Fruit fly (Drosophila melanogaster): ENCODE data around the gene TkR99D.

The TkR99D gene

DNA sequence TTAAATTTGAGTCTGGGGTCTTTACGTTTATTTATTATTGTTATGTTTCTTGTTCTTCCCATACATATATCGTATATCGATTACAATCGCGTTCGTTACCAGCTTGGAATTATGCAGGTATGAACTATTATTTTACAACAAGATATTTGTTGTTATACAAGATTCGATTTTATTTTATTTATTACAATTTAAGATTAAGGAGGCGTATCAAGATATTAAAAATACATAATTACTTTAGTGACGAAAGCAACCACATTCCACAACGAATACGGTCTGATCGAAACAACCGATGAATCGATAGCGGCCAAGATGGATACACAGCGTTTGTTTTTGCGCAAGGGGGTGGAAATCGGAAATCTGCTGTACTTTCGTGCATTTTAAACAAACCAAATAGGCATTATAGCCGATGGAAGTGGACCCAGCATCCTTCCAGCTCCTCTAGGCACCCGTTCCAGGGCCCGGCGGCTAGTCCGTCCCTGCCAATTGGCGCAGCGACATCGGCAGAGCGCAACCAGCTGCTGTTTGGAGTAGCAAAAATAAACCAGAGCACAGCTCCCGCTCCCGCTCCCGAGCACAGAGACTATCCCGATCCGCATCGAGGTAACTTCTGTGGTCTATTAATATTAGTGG is 28.5 kb upstream of the TkR99D start, which contains the start of the genes CG15525 and CG11504 (continued):
- TF ChIP-seq stc (GFP tag; IDR thresholded peaks at IDR 0.05) (no peak; the same call in 1 of the 2 replicates), gsb (GFP tag; IDR thresholded peaks at IDR 0.05) (no peak), NK7.1 (GFP tag; optimal IDR thresholded peaks at IDR 0.05) (no peak), peb (GFP tag; IDR thresholded peaks at IDR 0.05) (no peak), jing (GFP tag; optimal IDR thresholded peaks at IDR 0.05) (no peak), rib (GFP tag; IDR thresholded peaks at IDR 0.05) (no peak), kah (GFP tag; optimal IDR thresholded peaks at IDR 0.05) (no peak), Sry-δ (GFP tag; optimal IDR thresholded peaks at IDR 0.05) (peak; percentile 74), cad (GFP tag; optimal IDR thresholded peaks at IDR 0.05) (no peak), CTCF (GFP tag; optimal IDR thresholded peaks at IDR 0.05) (no peak), grau (tag; optimal IDR thresholded peaks at IDR 0.05) (peak; percentile 50), Adf1 (GFP tag; IDR thresholded peaks at IDR 0.05) (no peak), TFAM (GFP tag; optimal IDR thresholded peaks at IDR 0.05) (no peak), MTF-1 (GFP tag; optimal IDR thresholded peaks at IDR 0.05; ENCODE audit: borderline replicate concordance) (no peak), CG34224 (GFP tag; IDR thresholded peaks at IDR 0.05; ENCODE audit: partially characterized antibody) (peak; percentile 93), Dad (GFP tag; optimal IDR thresholded peaks at IDR 0.05) (peak; percentile 5), gcm2 (GFP tag; optimal IDR thresholded peaks at IDR 0.05) (no peak), bowl (GFP tag; IDR thresholded peaks at IDR 0.05) (no peak), CG10274 (GFP tag; optimal IDR thresholded peaks at IDR 0.05) (no peak), vvl (GFP tag; IDR thresholded peaks at IDR 0.05) (peak; percentile 62; the same call in 1 of the 2 replicates), PHDP (tag; optimal IDR thresholded peaks at IDR 0.05) (no peak), zen2 (GFP tag; IDR thresholded peaks at IDR 0.05; ENCODE audit: partially characterized antibody) (peak; percentile 28; the same call in 1 of the 3 replicates), CG6765 (GFP tag; optimal IDR thresholded peaks at IDR 0.05) (no peak), CG2875 (GFP tag; optimal IDR thresholded peaks at IDR 0.05) (no peak), Usf (GFP tag; optimal IDR thresholded peaks at IDR 0.05) (no peak), sc (optimal IDR thresholded peaks at IDR 0.05) (no peak), sc (GFP tag; optimal IDR thresholded peaks at IDR 0.05) (no peak), CG17328 (GFP tag; IDR thresholded peaks at IDR 0.05) (peak; percentile 51; the same call in 1 of the 2 replicates), tx (GFP tag; optimal IDR thresholded peaks at IDR 0.05) (peak; percentile 56), CG15269 (tag; optimal IDR thresholded peaks at IDR 0.05) (no peak), hkb (optimal IDR thresholded peaks at IDR 0.05) (no peak), hkb (GFP tag; IDR thresholded peaks at IDR 0.05) (no peak), kay (GFP tag; optimal IDR thresholded peaks at IDR 0.05) (peak; percentile 14), pum (GFP tag; optimal IDR thresholded peaks at IDR 0.05) (peak; percentile 47), ttk (GFP tag; IDR thresholded peaks at IDR 0.05) (peak; percentile 53; the same call in 1 of the 2 replicates), Fer1 (GFP tag; optimal IDR thresholded peaks at IDR 0.05) (no peak), Hr51 (GFP tag; optimal IDR thresholded peaks at IDR 0.05) (peak in 1 of 2 experiments; percentile 23), Bgb (GFP tag; IDR thresholded peaks at IDR 0.05; ENCODE audit: partially characterized antibody) (peak; percentile 91), gcm (GFP tag; optimal IDR thresholded peaks at IDR 0.05) (peak; percentile 26), CG3281 (GFP tag; optimal IDR thresholded peaks at IDR 0.05) (no peak), klu (GFP tag; IDR thresholded peaks at IDR 0.05) (peak; percentile 37; the same call in 1 of the 2 replicates), nom (GFP tag; optimal IDR thresholded peaks at IDR 0.05) (no peak), unc-4 (GFP tag; IDR thresholded peaks at IDR 0.05; ENCODE audit: partially characterized antibody) (peak; percentile 91), CG8924 (tag; optimal IDR thresholded peaks at IDR 0.05) (peak; percentile 57), Nf-YA (GFP tag; IDR thresholded peaks at IDR 0.05) (peak; percentile 43; the same call in 1 of the 2 replicates), Drgx (GFP tag; IDR thresholded peaks at IDR 0.05) (no peak), seq (GFP tag; IDR thresholded peaks at IDR 0.05) (peak; percentile 36; the same call in 1 of the 2 replicates), Vsx1 (GFP tag; optimal IDR thresholded peaks at IDR 0.05) (no peak), CG6791 (GFP tag; IDR thresholded peaks at IDR 0.05; ENCODE audit: partially characterized antibody) (peak; percentile 79), fd64A (GFP tag; optimal IDR thresholded peaks at IDR 0.05) (no peak), CG10979 (tag; optimal IDR thresholded peaks at IDR 0.05) (peak; percentile 22)
